Fruit fly (Drosophila melanogaster) whole organism, prepupa: ENCODE measurements around the gene CG10098.

Experiments used
- Blimp-1 ChIP-seq: fragments of 200-800 bp; sonication (Bioruptor generic); optimal IDR thresholded peaks from 3 replicates; lab custom pipeline; 2017; ENCODE audit warnings: missing biosample characterization, missing genetic modification characterization, mild to moderate bottlenecking, moderate library complexity, missing genetic modification reagents
- CG10631 ChIP-seq: fragments of 200-800 bp; sonication (Bioruptor generic); optimal IDR thresholded peaks from 2 replicates; lab custom pipeline; 2016; ENCODE audit warnings: missing biosample characterization, missing genetic modification characterization
- CG10669 ChIP-seq: fragments of 200-800 bp; sonication (Bioruptor generic); optimal IDR thresholded peaks from 3 replicates; lab custom pipeline; 2018; ENCODE audit warnings: missing biosample characterization, mild to moderate bottlenecking, missing genetic modification characterization, moderate library complexity
- CG11294 ChIP-seq: fragments of 200-800 bp; sonication (Bioruptor generic); IDR thresholded peaks from 2 replicates; pipeline ENCODE4 v1.3.6; 2022; ENCODE audit warnings: missing biosample characterization, missing genetic modification characterization
- CG11762 ChIP-seq: fragments of 200-800 bp; sonication (Bioruptor generic); optimal IDR thresholded peaks from 3 replicates; lab custom pipeline; 2016; ENCODE audit warnings: missing biosample characterization, missing genetic modification characterization; ENCODE audit not compliant: insufficient read depth
- CG11902 ChIP-seq: fragments of 200-800 bp; sonication (Bioruptor generic); optimal IDR thresholded peaks from 3 replicates; lab custom pipeline; 2016; ENCODE audit warnings: missing biosample characterization, missing genetic modification characterization
- CG15336 ChIP-seq: fragments of 200-800 bp; sonication (Bioruptor generic); IDR thresholded peaks from 2 replicates; pipeline ENCODE4 v1.3.6; 2022; ENCODE audit warnings: missing biosample characterization, missing genetic modification characterization
- CG1621 ChIP-seq: fragments of 200-800 bp; sonication (Bioruptor generic); optimal IDR thresholded peaks from 3 replicates; lab custom pipeline; 2018; ENCODE audit warnings: missing biosample characterization, mild to moderate bottlenecking, missing genetic modification characterization
- CG16779 ChIP-seq: fragments of 200-800 bp; sonication (Bioruptor generic); optimal IDR thresholded peaks from 3 replicates; lab custom pipeline; 2017; ENCODE audit warnings: missing biosample characterization, mild to moderate bottlenecking, missing genetic modification characterization
- CG31627 ChIP-seq: fragments of 200-800 bp; sonication (Bioruptor generic); optimal IDR thresholded peaks from 3 replicates; lab custom pipeline; 2016; ENCODE audit warnings: missing biosample characterization, missing genetic modification characterization
- CG32006 ChIP-seq: fragments of 200-800 bp; sonication (Bioruptor generic); optimal IDR thresholded peaks from 3 replicates; lab custom pipeline; 2017; ENCODE audit warnings: missing biosample characterization, mild to moderate bottlenecking, missing genetic modification characterization
- CG34406 ChIP-seq: fragments of 200-800 bp; sonication (Bioruptor generic); optimal IDR thresholded peaks from 3 replicates; lab custom pipeline; 2016; ENCODE audit warnings: missing biosample characterization, missing genetic modification characterization
- CG3919 ChIP-seq: fragments of 200-800 bp; sonication (Bioruptor generic); optimal IDR thresholded peaks from 3 replicates; lab custom pipeline; 2016; ENCODE audit warnings: missing biosample characterization, missing genetic modification characterization
- CG6163 ChIP-seq: fragments of 200-800 bp; sonication (Bioruptor generic); IDR thresholded peaks from 3 replicates; pipeline ENCODE4 v1.3.6; 2022; ENCODE audit warnings: missing biosample characterization, missing genetic modification characterization
- CG6808 ChIP-seq: fragments of 200-800 bp; sonication (Bioruptor generic); optimal IDR thresholded peaks from 3 replicates; lab custom pipeline; 2017; ENCODE audit warnings: missing biosample characterization, missing genetic modification characterization, mild to moderate bottlenecking, moderate library complexity, missing genetic modification reagents
- CG6854 ChIP-seq: fragments of 200-800 bp; sonication (Bioruptor generic); optimal IDR thresholded peaks from 2 replicates; lab custom pipeline; 2017; ENCODE audit warnings: missing biosample characterization, mild to moderate bottlenecking, missing genetic modification characterization
- CG7368 ChIP-seq: fragments of 200-800 bp; sonication (Bioruptor generic); optimal IDR thresholded peaks from 3 replicates; lab custom pipeline; 2016; ENCODE audit warnings: missing biosample characterization, missing genetic modification characterization
- CG8119 ChIP-seq: fragments of 200-800 bp; sonication (Bioruptor generic); IDR thresholded peaks from 3 replicates; pipeline ENCODE4 v1.3.6; 2022; ENCODE audit warnings: missing biosample characterization, missing genetic modification characterization
- CG8319 ChIP-seq: fragments of 200-800 bp; sonication (Bioruptor generic); optimal IDR thresholded peaks from 3 replicates; lab custom pipeline; 2016; ENCODE audit warnings: missing biosample characterization, missing genetic modification characterization
- CG8632 ChIP-seq: fragments of 200-800 bp; sonication (Bioruptor generic); optimal IDR thresholded peaks from 3 replicates; lab custom pipeline; 2016; ENCODE audit warnings: missing biosample characterization, missing genetic modification characterization
- CG9139 ChIP-seq: fragments of 200-800 bp; sonication (Bioruptor generic); optimal IDR thresholded peaks from 3 replicates; lab custom pipeline; 2017; ENCODE audit warnings: missing biosample characterization, mild to moderate bottlenecking, missing genetic modification characterization
- Eip75B ChIP-seq: fragments of 200-800 bp; sonication (Bioruptor generic); optimal IDR thresholded peaks from 3 replicates; lab custom pipeline; 2016; ENCODE audit warnings: missing biosample characterization, missing genetic modification characterization
- Eip78C ChIP-seq: fragments of 200-800 bp; sonication (Bioruptor generic); peaks from one replicate; lab custom pipeline; 2016; ENCODE audit warnings: missing biosample characterization, missing genetic modification characterization
- Eip93F ChIP-seq: fragments of 200-800 bp; sonication (Bioruptor generic); optimal IDR thresholded peaks from 2 replicates; lab custom pipeline; 2016; ENCODE audit warnings: missing biosample characterization, mild to moderate bottlenecking, missing genetic modification characterization
- Ets21C ChIP-seq: fragments of 200-800 bp; sonication (Bioruptor generic); optimal IDR thresholded peaks from 3 replicates; lab custom pipeline; 2016; ENCODE audit warnings: missing biosample characterization, missing genetic modification characterization
- Ets96B ChIP-seq: fragments of 200-800 bp; optimal IDR thresholded peaks from 2 replicates; lab custom pipeline; 2019; ENCODE audit warnings: missing biosample characterization, mild to moderate bottlenecking, missing genetic modification characterization, moderate library complexity
- Gug ChIP-seq: fragments of 200-800 bp; sonication (Bioruptor generic); IDR thresholded peaks from 2 replicates; pipeline ENCODE4 v1.3.6; 2022; ENCODE audit warnings: missing biosample characterization, missing genetic modification characterization
- Hr38 ChIP-seq: sonication (Bioruptor generic); optimal IDR thresholded peaks from 2 replicates; lab custom pipeline; 2016; ENCODE audit warnings: missing biosample characterization, missing genetic modification characterization
- Hr39 ChIP-seq: fragments of 200-800 bp; sonication (Bioruptor generic); optimal IDR thresholded peaks from 2 replicates; lab custom pipeline; 2016; ENCODE audit warnings: missing biosample characterization, missing genetic modification characterization
- Hr4 ChIP-seq: fragments of 200-800 bp; sonication (Bioruptor generic); optimal IDR thresholded peaks from 3 replicates; lab custom pipeline; 2016; ENCODE audit warnings: missing biosample characterization, missing genetic modification characterization
- Met ChIP-seq: fragments of 200-800 bp; sonication (Bioruptor generic); optimal IDR thresholded peaks from 3 replicates; lab custom pipeline; 2016; ENCODE audit warnings: missing biosample characterization, missing genetic modification characterization
- OdsH ChIP-seq: fragments of 200-800 bp; sonication (Bioruptor generic); optimal IDR thresholded peaks from 3 replicates; lab custom pipeline; 2016; ENCODE audit warnings: missing biosample characterization, missing genetic modification characterization
- Smox ChIP-seq: fragments of 200-800 bp; sonication (Bioruptor generic); optimal IDR thresholded peaks from 3 replicates; lab custom pipeline; 2016; ENCODE audit warnings: missing biosample characterization, missing genetic modification characterization
- Sox14 ChIP-seq: fragments of 200-800 bp; sonication (Bioruptor generic); optimal IDR thresholded peaks from 3 replicates; lab custom pipeline; 2016; ENCODE audit warnings: missing biosample characterization, missing genetic modification characterization
- achi ChIP-seq: fragments of 200-800 bp; sonication (Bioruptor generic); optimal IDR thresholded peaks from 3 replicates; lab custom pipeline; 2016; ENCODE audit warnings: missing biosample characterization, missing genetic modification characterization
- acj6 ChIP-seq: fragments of 200-800 bp; sonication (Bioruptor generic); optimal IDR thresholded peaks from 3 replicates; lab custom pipeline; 2016; ENCODE audit warnings: missing biosample characterization, missing genetic modification characterization
- cyc ChIP-seq: fragments of 200-800 bp; sonication (Bioruptor generic); optimal IDR thresholded peaks from 3 replicates; lab custom pipeline; 2016; ENCODE audit warnings: missing biosample characterization, missing genetic modification characterization
- dac ChIP-seq: fragments of 200-800 bp; sonication (Bioruptor generic); optimal IDR thresholded peaks from 2 replicates; lab custom pipeline; 2017; ENCODE audit warnings: missing biosample characterization, mild to moderate bottlenecking, missing genetic modification characterization
- dsx ChIP-seq: fragments of 200-800 bp; optimal IDR thresholded peaks from 3 replicates; lab custom pipeline; 2019; ENCODE audit warnings: missing biosample characterization, mild to moderate bottlenecking, missing genetic modification characterization, moderate library complexity; ENCODE audit not compliant: poor library complexity, severe bottlenecking
- eg ChIP-seq: fragments of 200-800 bp; sonication (Bioruptor generic); IDR thresholded peaks from 3 replicates; pipeline ENCODE4 v1.3.6; 2022; ENCODE audit warnings: missing biosample characterization, missing genetic modification characterization
- esn ChIP-seq: fragments of 200-800 bp; sonication (Bioruptor generic); optimal IDR thresholded peaks from 2 replicates; lab custom pipeline; 2016; ENCODE audit warnings: missing biosample characterization, mild to moderate bottlenecking, missing genetic modification characterization, moderate library complexity
- fd59A ChIP-seq: fragments of 200-800 bp; sonication (Bioruptor generic); optimal IDR thresholded peaks from 2 replicates; lab custom pipeline; 2017; ENCODE audit warnings: missing biosample characterization, mild to moderate bottlenecking, missing genetic modification characterization, missing genetic modification reagents
- fd85E ChIP-seq: fragments of 200-800 bp; sonication (Bioruptor generic); optimal IDR thresholded peaks from 3 replicates; lab custom pipeline; 2016; ENCODE audit warnings: missing biosample characterization, missing genetic modification characterization
- lz ChIP-seq: fragments of 200-800 bp; sonication (Bioruptor generic); optimal IDR thresholded peaks from 3 replicates; lab custom pipeline; 2016; ENCODE audit warnings: missing biosample characterization, missing genetic modification characterization
- net ChIP-seq: fragments of 200-800 bp; sonication (Bioruptor generic); optimal IDR thresholded peaks from 3 replicates; lab custom pipeline; 2016; ENCODE audit warnings: missing biosample characterization, missing genetic modification characterization
- salr ChIP-seq, 2 experiments: fragments of 200-800 bp; sonication (Bioruptor generic); optimal IDR thresholded peaks; 3 replicates each; lab custom pipeline; 2016 to 2018; ENCODE audit warnings: missing biosample characterization in 2 of 2, missing genetic modification characterization in 2 of 2, mild to moderate bottlenecking in 1 of 2
- spab ChIP-seq: fragments of 200-800 bp; sonication (Bioruptor generic); optimal IDR thresholded peaks from 2 replicates; lab custom pipeline; 2017; ENCODE audit warnings: missing biosample characterization, mild to moderate bottlenecking, missing genetic modification characterization, missing genetic modification reagents
- ss ChIP-seq, 2 experiments: fragments of 200-800 bp; sonication (Bioruptor generic); optimal IDR thresholded peaks; 2 replicates in 1 of 2; 3 replicates in 1 of 2; lab custom pipeline; 2017 to 2018; ENCODE audit warnings: mild to moderate bottlenecking in 2 of 2, missing biosample characterization in 2 of 2, missing genetic modification characterization in 2 of 2, moderate library complexity in 1 of 2
- svp ChIP-seq: fragments of 200-800 bp; sonication (Bioruptor generic); peaks from one replicate; lab custom pipeline; 2016; ENCODE audit warnings: missing biosample characterization, missing genetic modification characterization
- topi ChIP-seq: fragments of 200-800 bp; sonication (Bioruptor generic); optimal IDR thresholded peaks from 3 replicates; lab custom pipeline; 2016; ENCODE audit warnings: missing biosample characterization, missing genetic modification characterization

Gene CG10098

DNA sequence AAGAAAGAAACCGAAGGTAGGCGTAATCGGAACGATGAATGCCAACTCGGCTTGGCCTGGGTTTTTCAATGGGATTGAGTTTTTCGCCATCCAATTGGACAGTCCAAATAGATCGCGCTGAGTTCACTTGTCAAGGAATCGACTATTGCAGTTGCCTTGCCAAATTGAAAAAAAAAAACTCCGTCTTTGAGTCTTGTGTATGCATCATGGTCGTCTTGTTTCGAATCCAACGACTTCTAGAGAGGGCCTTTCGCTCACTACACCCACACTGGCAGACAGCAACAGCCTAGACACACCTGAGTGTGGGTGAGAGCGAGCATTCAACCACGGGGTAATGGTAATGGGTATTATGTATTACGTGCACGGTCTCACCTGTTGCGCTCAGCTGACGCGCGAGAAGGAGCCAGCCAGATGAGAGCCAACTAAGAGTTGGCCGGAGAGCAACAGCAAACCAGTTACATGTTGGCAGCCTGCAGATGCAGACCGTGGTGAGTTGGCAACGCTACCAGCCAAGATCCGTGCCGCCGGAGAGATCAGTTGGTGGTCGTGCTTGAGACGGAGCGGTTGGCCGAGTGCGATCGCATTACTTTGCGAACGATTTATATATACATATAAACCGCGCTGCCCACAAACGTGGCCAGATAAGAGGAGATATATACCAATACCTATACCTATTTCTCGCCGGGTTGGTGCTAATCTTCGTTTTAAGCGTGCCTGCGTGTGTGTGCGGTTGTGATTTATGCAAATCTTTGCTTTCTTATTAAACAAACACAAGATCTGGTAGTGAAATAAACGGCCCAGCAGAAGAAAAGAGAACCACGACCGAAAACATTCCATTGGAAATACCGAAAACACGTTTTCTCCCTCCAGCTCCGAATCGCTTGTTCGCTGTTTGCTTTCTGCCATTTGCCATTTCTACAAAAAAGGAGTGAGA is 38.3 kb downstream of the CG10098 start, which contains the start of gene sas:
Gene sas (plus strand): TSS at position 453 of the 934 bp plus-strand sequence.
- peak; percentile 35 for TF ChIP-seq CG6854 (GFP tag; lab: Kevin White, UChicago)
- no peak for TF ChIP-seq cyc (GFP tag; lab: Kevin White, UChicago)
- TF ChIP-seq dsx (GFP tag; lab: Kevin White, UChicago): peak; percentile 48
- no peak for TF ChIP-seq CG3919 (GFP tag; lab: Kevin White, UChicago)
- no peak for TF ChIP-seq achi (GFP tag; lab: Kevin White, UChicago)
- TF ChIP-seq salr (GFP tag; optimal IDR thresholded peaks at IDR 0.05; lab: Kevin White, UChicago): no peak
- no peak for TF ChIP-seq Eip93F (GFP tag; lab: Kevin White, UChicago)
- no peak for TF ChIP-seq CG16779 (tag; lab: Kevin White, UChicago)
- peak; percentile 10 for TF ChIP-seq CG9139 (GFP tag; lab: Kevin White, UChicago)
- TF ChIP-seq CG11902 (GFP tag; lab: Kevin White, UChicago): no peak
- TF ChIP-seq Hr38: no peak
- TF ChIP-seq net (GFP tag; lab: Kevin White, UChicago): no peak
- TF ChIP-seq eg (GFP tag; lab: Robert Waterston, UW): 0 out of 3 replicates have a peak, but pooled peaks have one; percentile 28
- no peak for TF ChIP-seq acj6
- TF ChIP-seq fd85E: no peak
- TF ChIP-seq esn: peak; percentile 27
- TF ChIP-seq Ets21C (GFP tag; lab: Kevin White, UChicago): no peak
- no peak for TF ChIP-seq dac
- no peak for TF ChIP-seq Gug (GFP tag; lab: Robert Waterston, UW)
- no peak for TF ChIP-seq CG8632 (GFP tag; lab: Kevin White, UChicago)
- no peak for TF ChIP-seq spab (GFP tag; lab: Kevin White, UChicago)
- peak; percentile 82 for TF ChIP-seq Eip78C (GFP tag; lab: Kevin White, UChicago)
- no peak for TF ChIP-seq CG7368
- no peak for TF ChIP-seq Sox14 (GFP tag; lab: Kevin White, UChicago)
- TF ChIP-seq CG31627 (GFP tag; lab: Kevin White, UChicago): no peak
- TF ChIP-seq CG10631 (GFP tag; lab: Kevin White, UChicago): no peak
- TF ChIP-seq CG15336: no peak; the same call in 1 of the 2 replicates
- peak; percentile 8 for TF ChIP-seq Eip75B (GFP tag; lab: Kevin White, UChicago)
- no peak for TF ChIP-seq topi (GFP tag; lab: Kevin White, UChicago)
- TF ChIP-seq CG8319 (GFP tag; lab: Kevin White, UChicago): no peak
- TF ChIP-seq Hr4: no peak
- no peak for TF ChIP-seq CG11762 (GFP tag; lab: Kevin White, UChicago)
- TF ChIP-seq CG8119 (GFP tag; lab: Robert Waterston, UW): 0 out of 3 replicates have a peak, but pooled peaks have one; percentile 32
- TF ChIP-seq Ets96B (tag; lab: Kevin White, UChicago): no peak
- no peak for TF ChIP-seq Met (GFP tag; lab: Kevin White, UChicago)
- no peak for TF ChIP-seq svp (GFP tag; lab: Kevin White, UChicago)
- TF ChIP-seq lz (GFP tag; lab: Kevin White, UChicago): no peak
- TF ChIP-seq Smox (GFP tag; lab: Kevin White, UChicago): no peak
- TF ChIP-seq CG10669 (GFP tag; lab: Kevin White, UChicago): no peak
- peak; percentile 42; the same call in 1 of the 3 replicates for TF ChIP-seq CG6163
- no peak for TF ChIP-seq CG34406 (GFP tag; lab: Kevin White, UChicago)
- TF ChIP-seq CG11294: no peak
- peak; percentile 72 for TF ChIP-seq CG1621
- TF ChIP-seq CG6808 (GFP tag; lab: Kevin White, UChicago): peak; percentile 29
- no peak for TF ChIP-seq fd59A (GFP tag; lab: Kevin White, UChicago)
- peak; percentile 8 for TF ChIP-seq Blimp-1
- no peak for TF ChIP-seq Hr39
- no peak for TF ChIP-seq OdsH (GFP tag; lab: Kevin White, UChicago)
- no peak for TF ChIP-seq CG32006 (GFP tag; lab: Kevin White, UChicago)
- TF ChIP-seq ss (GFP tag; optimal IDR thresholded peaks at IDR 0.05; lab: Kevin White, UChicago): peak; percentile 11 to 53
